Fruit fly (Drosophila melanogaster) whole organism, adult: ENCODE measurements around the gene CG9915.

Experiments used
- CG12768 ChIP-seq: fragments of 200-800 bp; sonication (Bioruptor generic); optimal IDR thresholded peaks from 2 replicates; lab custom pipeline; 2017; ENCODE audit warnings: missing biosample characterization, missing genetic modification characterization, mild to moderate bottlenecking, moderate library complexity, missing genetic modification reagents
- CG33017 ChIP-seq: fragments of 200-800 bp; sonication (Bioruptor generic); optimal IDR thresholded peaks from 2 replicates; lab custom pipeline; 2018; ENCODE audit warnings: missing biosample characterization, mild to moderate bottlenecking, missing genetic modification characterization, moderate library complexity
- CG5204 ChIP-seq: fragments of 200-800 bp; sonication (Bioruptor generic); optimal IDR thresholded peaks from 2 replicates; lab custom pipeline; 2016; ENCODE audit warnings: missing biosample characterization, missing genetic modification characterization
- CG7045 ChIP-seq: fragments of 200-800 bp; sonication (Bioruptor generic); optimal IDR thresholded peaks from 2 replicates; lab custom pipeline; 2017; ENCODE audit warnings: missing biosample characterization, mild to moderate bottlenecking, missing genetic modification characterization
- kay ChIP-seq: fragments of 200-800 bp; sonication (Bioruptor generic); peaks from one replicate; lab custom pipeline; 2016; ENCODE audit warnings: missing biosample characterization, missing genetic modification characterization, borderline replicate concordance

- TF ChIP-seq CG33017 (no peak), CG5204 (GFP tag; lab: Kevin White, UChicago) (no peak), CG12768 (GFP tag; lab: Kevin White, UChicago) (no peak), kay (GFP tag; lab: Kevin White, UChicago) (no peak), CG7045 (GFP tag; lab: Kevin White, UChicago) (no peak)
Measured at dm6 chrX:16318858-16319557, 6.1 kb upstream of the CG9915 start.
